Fruit fly (Drosophila melanogaster) whole organism: ENCODE measurements around the gene prg.

Source experiments
- CG8478 ChIP-seq: fragments of >200 bp; optimal IDR thresholded peaks from 2 replicates; lab custom pipeline; 2018; ENCODE audit warnings: inconsistent platforms
- Dll ChIP-seq: fragments of >200 bp; optimal IDR thresholded peaks from 2 replicates; lab custom pipeline; 2017
- EcR ChIP-seq, 2 experiments: fragments of >200 bp; optimal IDR thresholded peaks; 2 replicates each; lab custom pipeline; 2017; ENCODE audit warnings: missing biosample characterization in 2 of 2, missing genetic modification characterization in 2 of 2, missing genetic modification reagents in 2 of 2
- pan ChIP-seq: fragments of >200 bp; optimal IDR thresholded peaks from 2 replicates; lab custom pipeline; 2017
- psq ChIP-seq: fragments of >200 bp; optimal IDR thresholded peaks from 2 replicates; lab custom pipeline; 2017

dm6 chr2L:8485562-8485961 is 21.3 kb downstream of the prg start:
- TF ChIP-seq Dll (lab: Kevin White, UChicago) (no peak), CG8478 (no peak), psq (lab: Kevin White, UChicago) (no peak), pan (no peak), EcR (GFP tag; optimal IDR thresholded peaks at IDR 0.05; lab: Kevin White, UChicago) (no peak)
